Worm (Caenorhabditis elegans): ENCODE data around the gene rle-1.

rle-1 gene

DNA sequence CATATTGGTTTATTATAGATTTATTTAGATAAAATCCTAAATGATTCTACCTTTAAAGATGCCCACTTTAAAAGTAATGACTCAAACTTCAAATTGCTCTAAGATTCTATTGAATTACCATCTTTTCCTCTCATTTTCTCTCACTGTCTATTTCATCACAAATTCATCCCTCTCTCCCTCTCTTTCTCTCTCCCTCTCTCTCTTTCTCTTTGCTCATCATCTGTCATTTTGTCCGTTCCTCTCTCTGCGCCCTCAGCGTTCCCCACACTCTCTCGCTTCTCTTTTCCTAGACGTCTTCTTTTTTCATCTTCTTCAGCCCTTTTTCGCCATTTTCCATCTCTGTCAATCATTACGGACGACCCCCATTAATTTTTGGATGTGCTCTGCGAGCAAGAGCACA is 30.9 kb upstream of the rle-1 start:
- TF ChIP-seq lin-26 (GFP tag; IDR thresholded peaks at IDR 0.05) = no peak
- TF ChIP-seq tbp1 (GFP tag; optimal IDR thresholded peaks at IDR 0.05) = no peak
- TF ChIP-seq ama-1 (optimal IDR thresholded peaks at IDR 0.05) = no peak
- peak in 1 of 2 experiments; percentile 12 for TF ChIP-seq ama-1 (GFP tag; optimal IDR thresholded peaks at IDR 0.05)
- no peak for TF ChIP-seq let-607 (tag; optimal IDR thresholded peaks at IDR 0.05)
- TF ChIP-seq Y79H2A.3 (GFP tag; conservative IDR thresholded peaks at IDR 0.05) = no peak
- TF ChIP-seq ets-4 (GFP tag; optimal IDR thresholded peaks at IDR 0.05) = no peak
- no peak for TF ChIP-seq hrde-1 (tag; optimal IDR thresholded peaks at IDR 0.05; ENCODE audit: borderline replicate concordance)
- TF ChIP-seq ceh-58 (GFP tag; IDR thresholded peaks at IDR 0.05) = no peak
- no peak for TF ChIP-seq ekl-4 (GFP tag; IDR thresholded peaks at IDR 0.05)
- no peak for TF ChIP-seq attf-5 (GFP tag; optimal IDR thresholded peaks at IDR 0.05)
- no peak for TF ChIP-seq madf-3 (GFP tag; IDR thresholded peaks at IDR 0.05)
- TF ChIP-seq snpc-3.4 (tag; optimal IDR thresholded peaks at IDR 0.05) = no peak
- no peak for TF ChIP-seq egl-18 (GFP tag; IDR thresholded peaks at IDR 0.05)
- TF ChIP-seq F22D6.2 (tag; optimal IDR thresholded peaks at IDR 0.05) = no peak
- TF ChIP-seq F52B5.7 (tag; optimal IDR thresholded peaks at IDR 0.05) = no peak
- no peak for TF ChIP-seq athp-1 (tag; optimal IDR thresholded peaks at IDR 0.05)
- TF ChIP-seq efl-1 (GFP tag; optimal IDR thresholded peaks at IDR 0.05) = peak; percentile 45
- no peak for TF ChIP-seq F49E8.2 (tag; optimal IDR thresholded peaks at IDR 0.05; ENCODE audit: insufficient read depth)
- no peak for TF ChIP-seq nhr-80 (tag; optimal IDR thresholded peaks at IDR 0.05)
- no peak for TF ChIP-seq K11D2.4 (GFP tag; IDR thresholded peaks at IDR 0.05)
- TF ChIP-seq dpl-1 (GFP tag; optimal IDR thresholded peaks at IDR 0.05) = peak; percentile 51
- no peak for TF ChIP-seq madf-8 (GFP tag; conservative IDR thresholded peaks at IDR 0.05)
- TF ChIP-seq repo-1 (tag; optimal IDR thresholded peaks at IDR 0.05) = no peak
- no peak for TF ChIP-seq hlh-12 (tag; optimal IDR thresholded peaks at IDR 0.05)
- no peak for TF ChIP-seq nfya-2 (GFP tag; IDR thresholded peaks at IDR 0.05)
- TF ChIP-seq cebp-1 (GFP tag; IDR thresholded peaks at IDR 0.05) = 0 out of 2 replicates have a peak, but pooled peaks have one; percentile 19
- TF ChIP-seq cebp-1 (tag; optimal IDR thresholded peaks at IDR 0.05) = peak; percentile 52
- no peak for TF ChIP-seq mes-4 (tag; optimal IDR thresholded peaks at IDR 0.05)
- no peak for TF ChIP-seq rec-8 (tag; optimal IDR thresholded peaks at IDR 0.05)
- TF ChIP-seq mcd-1 (GFP tag; IDR thresholded peaks at IDR 0.05) = peak; percentile 40
- peak; percentile 84 for TF ChIP-seq hmg-1.2 (GFP tag; IDR thresholded peaks at IDR 0.05)
- peak; percentile 12 for TF ChIP-seq K12H6.12 (tag; optimal IDR thresholded peaks at IDR 0.05)
- no peak for TF ChIP-seq madf-10 (tag; optimal IDR thresholded peaks at IDR 0.05)
- TF ChIP-seq atf-7 (tag; optimal IDR thresholded peaks at IDR 0.05) = no peak
- no peak for TF ChIP-seq B0336.3 (GFP tag; IDR thresholded peaks at IDR 0.05)
- no peak for TF ChIP-seq ceh-100 (GFP tag; IDR thresholded peaks at IDR 0.05)
- no peak for TF ChIP-seq nhr-179 (tag; optimal IDR thresholded peaks at IDR 0.05)
- no peak for TF ChIP-seq dox-1 (GFP tag; IDR thresholded peaks at IDR 0.05)
- no peak for TF ChIP-seq ztf-18 (tag; optimal IDR thresholded peaks at IDR 0.05)
- TF ChIP-seq F55B11.4 (tag; optimal IDR thresholded peaks at IDR 0.05; ENCODE audit: borderline replicate concordance, insufficient read depth) = no peak
- TF ChIP-seq chd-7 (tag; optimal IDR thresholded peaks at IDR 0.05) = no peak
- no peak for TF ChIP-seq lin-54 (GFP tag; optimal IDR thresholded peaks at IDR 0.05)
- TF ChIP-seq ceh-27 (GFP tag; optimal IDR thresholded peaks at IDR 0.05) = no peak
- TF ChIP-seq die-1 (tag; optimal IDR thresholded peaks at IDR 0.05) = no peak
- TF ChIP-seq ceh-40 (GFP tag; IDR thresholded peaks at IDR 0.05) = no peak
- no peak for TF ChIP-seq gei-17 (GFP tag; optimal IDR thresholded peaks at IDR 0.05)
- no peak for TF ChIP-seq sea-2 (GFP tag; IDR thresholded peaks at IDR 0.05)
- peak in 2 of 3 experiments; percentile 46 to 88 for TF ChIP-seq lin-35 (GFP tag; optimal IDR thresholded peaks at IDR 0.05)
- peak; percentile 27 for TF ChIP-seq lin-40 (tag; optimal IDR thresholded peaks at IDR 0.05)

Measured in whole organism, young adult.